Worm (Caenorhabditis elegans): ENCODE results near the gene nspc-4.

- no peak for TF ChIP-seq pha-4 (tag; optimal IDR thresholded peaks at IDR 0.05)
- TF ChIP-seq elt-4 (tag; optimal IDR thresholded peaks at IDR 0.05) = no peak
- TF ChIP-seq ama-1 (optimal IDR thresholded peaks at IDR 0.05) = no peak
- TF ChIP-seq ceh-22 (tag; optimal IDR thresholded peaks at IDR 0.05) = no peak
- TF ChIP-seq ceh-48 (tag; optimal IDR thresholded peaks at IDR 0.05) = no peak
- no peak for TF ChIP-seq eyg-1 (tag; optimal IDR thresholded peaks at IDR 0.05)
- TF ChIP-seq pag-3 (tag; optimal IDR thresholded peaks at IDR 0.05; ENCODE audit: borderline replicate concordance) = no peak
- TF ChIP-seq pqm-1 (tag; optimal IDR thresholded peaks at IDR 0.05) = no peak
- TF ChIP-seq ets-4 (tag; optimal IDR thresholded peaks at IDR 0.05) = no peak
- no peak for TF ChIP-seq ceh-30 (tag; optimal IDR thresholded peaks at IDR 0.05)
- no peak for TF ChIP-seq nhr-11 (tag; optimal IDR thresholded peaks at IDR 0.05)
- TF ChIP-seq fax-1 (tag; optimal IDR thresholded peaks at IDR 0.05) = no peak
- no peak for TF ChIP-seq sox-4 (tag; optimal IDR thresholded peaks at IDR 0.05)
Measured at ce11 chrX:8492750-8493149, 45.4 kb downstream of the nspc-4 start.

All from whole organism, late embryonic.